Fruit fly (Drosophila melanogaster): ENCODE measurements around the gene CG10631.
A peak's percentile ranks its signal among the peaks of the same experiment; 100 is the strongest.

CG10631 gene

dm6 chr2L:19756040-19756439, 664 bp downstream of the CG10631 start (continued):
- TF ChIP-seq eve (GFP tag; optimal IDR thresholded peaks at IDR 0.05) (no peak), CG4854 (GFP tag; optimal IDR thresholded peaks at IDR 0.05) (no peak), CG1233 (GFP tag; optimal IDR thresholded peaks at IDR 0.05) (no peak), hth (optimal IDR thresholded peaks at IDR 0.05) (no peak), Dad (GFP tag; optimal IDR thresholded peaks at IDR 0.05) (no peak), CG9727 (GFP tag; optimal IDR thresholded peaks at IDR 0.05) (no peak), esg (GFP tag; conservative IDR thresholded peaks at IDR 0.05) (no peak)

dm6 chr2L:19755015-19755414, 1.7 kb downstream of the CG10631 start:
- TF ChIP-seq CG32767 (GFP tag; IDR thresholded peaks at IDR 0.05) (peak; percentile 67; the same call in 1 of the 2 replicates), Dbx (GFP tag; IDR thresholded peaks at IDR 0.05) (0 out of 3 replicates have a peak, but pooled peaks have one; percentile 38), CG13894 (tag; optimal IDR thresholded peaks at IDR 0.05) (peak; percentile 99), CG32532 (GFP tag; IDR thresholded peaks at IDR 0.05) (peak; percentile 44; the same call in 1 of the 2 replicates), CG14441 (GFP tag; IDR thresholded peaks at IDR 0.05) (no peak), MBD-R2 (GFP tag; IDR thresholded peaks at IDR 0.05) (0 out of 2 replicates have a peak, but pooled peaks have one; percentile 7), lov (optimal IDR thresholded peaks at IDR 0.05) (no peak), lov (GFP tag; IDR thresholded peaks at IDR 0.05) (0 out of 3 replicates have a peak, but pooled peaks have one; percentile 48), mirr (GFP tag; optimal IDR thresholded peaks at IDR 0.05) (peak; percentile 17), Atf6 (GFP tag; IDR thresholded peaks at IDR 0.05) (peak; percentile 29; the same call in 1 of the 2 replicates), CG9876 (GFP tag; optimal IDR thresholded peaks at IDR 0.05) (no peak), CG15514 (GFP tag; optimal IDR thresholded peaks at IDR 0.05) (peak; percentile 89), slbo (GFP tag; IDR thresholded peaks at IDR 0.05) (0 out of 2 replicates have a peak, but pooled peaks have one; percentile 6), Ets97D (GFP tag; optimal IDR thresholded peaks at IDR 0.05) (no peak), knrl (GFP tag; IDR thresholded peaks at IDR 0.05; ENCODE audit: partially characterized antibody) (no peak), so (GFP tag; IDR thresholded peaks at IDR 0.05) (0 out of 3 replicates have a peak, but pooled peaks have one; percentile 24), chinmo (GFP tag; IDR thresholded peaks at IDR 0.05; ENCODE audit: partially characterized antibody) (peak; percentile 84; the same call in 2 of the 4 replicates), sd (tag; optimal IDR thresholded peaks at IDR 0.05) (no peak), Deaf1 (tag; optimal IDR thresholded peaks at IDR 0.05) (peak; percentile 96)

DNA sequence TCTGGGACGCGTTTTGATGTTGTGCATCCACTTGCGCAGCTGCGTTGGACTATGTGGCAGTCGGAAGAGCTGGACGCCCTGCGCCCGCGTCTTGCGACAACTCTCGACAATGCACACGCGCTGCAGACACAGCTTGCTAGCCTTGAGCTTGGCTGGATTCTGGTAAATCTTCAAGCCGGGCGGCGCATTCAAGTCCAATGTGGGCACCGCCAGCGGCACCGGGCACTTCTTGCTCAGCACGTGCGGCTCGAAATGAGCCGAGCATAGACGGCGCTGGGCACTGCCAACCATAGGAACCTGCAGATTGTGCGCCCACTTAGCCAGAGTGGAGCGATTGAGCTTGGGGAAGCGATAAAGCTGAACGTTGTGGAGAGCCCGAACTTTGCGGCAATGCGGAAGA, 6.1 kb downstream of the CG10631 start:
- TF ChIP-seq Ets65A (GFP tag) (peak; percentile 91), chn (GFP tag; optimal IDR thresholded peaks at IDR 0.05) (no peak)

DNA sequence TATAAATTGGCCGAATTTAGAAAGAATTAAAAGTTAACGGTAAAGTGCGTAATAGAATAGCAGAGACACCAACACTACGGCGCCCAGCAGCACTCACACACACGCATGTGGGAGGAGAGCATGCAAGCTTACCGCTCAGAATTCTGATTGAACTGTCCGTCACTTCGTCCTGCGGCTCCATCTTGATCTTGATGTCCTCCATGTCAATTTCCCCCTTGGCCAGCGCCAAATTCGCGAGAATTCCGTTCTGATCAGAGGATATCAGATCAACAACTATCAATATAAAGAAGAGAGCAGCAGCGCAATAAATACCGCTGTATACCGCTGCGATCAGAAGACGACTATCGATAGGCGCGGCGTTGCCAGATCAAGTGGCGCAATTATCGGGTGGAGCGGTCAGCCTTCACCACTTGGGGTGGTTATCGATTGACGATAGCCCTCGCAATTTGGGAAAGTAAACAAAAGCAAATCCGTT, 21.0 kb downstream of the CG10631 start, which contains the start of the genes CG10462 and Nf-YB:
CG10462 (minus strand) TSS at position 346 of the 475 bp plus-strand sequence.
Nf-YB (plus strand) TSS at position 410 of the 475 bp plus-strand sequence.
- 0 out of 3 replicates have a peak, but pooled peaks have one; percentile 15 for TF ChIP-seq Dbx (GFP tag; IDR thresholded peaks at IDR 0.05)
- no peak; the same call in 1 of the 2 replicates for TF ChIP-seq NFAT (GFP tag; IDR thresholded peaks at IDR 0.05)
- TF ChIP-seq Ssrp (tag; optimal IDR thresholded peaks at IDR 0.05): no peak
- no peak for TF ChIP-seq Nf-YC (tag; optimal IDR thresholded peaks at IDR 0.05)
- TF ChIP-seq Sry-β (GFP tag; optimal IDR thresholded peaks at IDR 0.05): no peak
- no peak for TF ChIP-seq Hr78 (GFP tag; optimal IDR thresholded peaks at IDR 0.05)
- TF ChIP-seq jigr1 (GFP tag; IDR thresholded peaks at IDR 0.05): no peak
- no peak for TF ChIP-seq CG1529 (GFP tag; optimal IDR thresholded peaks at IDR 0.05)
- peak; percentile 88 for TF ChIP-seq Sry-δ (GFP tag; optimal IDR thresholded peaks at IDR 0.05)
- TF ChIP-seq ftz-f1 (GFP tag; optimal IDR thresholded peaks at IDR 0.05): peak; percentile 91
- no peak for TF ChIP-seq repo (GFP tag; optimal IDR thresholded peaks at IDR 0.05)
- no peak for TF ChIP-seq CG7928 (GFP tag; optimal IDR thresholded peaks at IDR 0.05)
- TF ChIP-seq Mes4 (GFP tag; optimal IDR thresholded peaks at IDR 0.05): no peak
- TF ChIP-seq Stat92E (GFP tag; optimal IDR thresholded peaks at IDR 0.05): no peak
- no peak for TF ChIP-seq CG9817 (tag; optimal IDR thresholded peaks at IDR 0.05)
- TF ChIP-seq da (GFP tag; optimal IDR thresholded peaks at IDR 0.05): no peak
- no peak for TF ChIP-seq dmrt11E (tag; optimal IDR thresholded peaks at IDR 0.05)
- no peak for TF ChIP-seq bsh (GFP tag; optimal IDR thresholded peaks at IDR 0.05)
- no peak for TF ChIP-seq zf30C (GFP tag; optimal IDR thresholded peaks at IDR 0.05)
- TF ChIP-seq ac (GFP tag; optimal IDR thresholded peaks at IDR 0.05): no peak
- no peak for TF ChIP-seq hth (optimal IDR thresholded peaks at IDR 0.05)
